Worm (Caenorhabditis elegans): ENCODE measurements around the gene fil-2.

fil-2 gene

DNA sequence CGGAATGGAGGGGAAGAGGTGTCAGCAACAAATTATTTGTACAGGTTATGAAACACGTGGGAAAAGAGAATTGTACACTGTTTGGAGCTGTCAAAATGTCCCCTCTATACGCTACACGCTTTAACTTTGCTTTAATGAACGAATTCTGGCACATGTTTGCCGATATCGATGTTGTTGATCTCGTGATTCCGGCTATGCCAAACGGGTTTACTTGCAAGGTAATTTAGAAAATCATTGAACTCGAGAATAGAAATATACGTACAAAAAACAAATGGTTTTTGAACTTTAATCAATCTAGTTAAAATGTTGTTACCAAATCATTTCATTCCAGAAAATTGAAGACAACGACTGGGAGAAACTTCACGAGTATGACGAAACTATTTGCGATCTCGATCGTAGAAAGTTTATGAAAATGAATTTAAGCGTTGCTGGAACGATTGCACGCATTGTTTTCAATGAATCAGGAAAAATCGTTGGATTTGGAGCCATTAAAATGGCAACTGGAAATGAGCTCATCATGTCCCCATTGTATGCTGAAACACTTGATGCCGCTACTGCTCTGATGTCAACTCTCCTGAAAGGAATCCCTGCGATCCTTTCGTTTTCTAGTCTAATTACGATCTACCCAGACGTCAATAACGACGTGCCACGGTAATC lies 1.5 kb upstream of the fil-2 start (continued):
- TF ChIP-seq hrde-1 (tag; optimal IDR thresholded peaks at IDR 0.05; ENCODE audit: borderline replicate concordance) (no peak), ama-1 (optimal IDR thresholded peaks at IDR 0.05) (peak; percentile 77), ama-1 (GFP tag; optimal IDR thresholded peaks at IDR 0.05) (no peak), cebp-1 (GFP tag; IDR thresholded peaks at IDR 0.05) (no peak), cebp-1 (tag; optimal IDR thresholded peaks at IDR 0.05) (peak; percentile 30), F10E7.11 (tag; optimal IDR thresholded peaks at IDR 0.05) (no peak), lir-1 (GFP tag; conservative IDR thresholded peaks at IDR 0.05) (no peak), ets-4 (GFP tag; optimal IDR thresholded peaks at IDR 0.05) (no peak), lin-26 (GFP tag; IDR thresholded peaks at IDR 0.05) (0 out of 2 replicates have a peak, but pooled peaks have one; percentile 61), aptf-3 (GFP tag; IDR thresholded peaks at IDR 0.05) (0 out of 2 replicates have a peak, but pooled peaks have one; percentile 37), Y53F4B.3 (GFP tag; IDR thresholded peaks at IDR 0.05) (no peak)

DNA sequence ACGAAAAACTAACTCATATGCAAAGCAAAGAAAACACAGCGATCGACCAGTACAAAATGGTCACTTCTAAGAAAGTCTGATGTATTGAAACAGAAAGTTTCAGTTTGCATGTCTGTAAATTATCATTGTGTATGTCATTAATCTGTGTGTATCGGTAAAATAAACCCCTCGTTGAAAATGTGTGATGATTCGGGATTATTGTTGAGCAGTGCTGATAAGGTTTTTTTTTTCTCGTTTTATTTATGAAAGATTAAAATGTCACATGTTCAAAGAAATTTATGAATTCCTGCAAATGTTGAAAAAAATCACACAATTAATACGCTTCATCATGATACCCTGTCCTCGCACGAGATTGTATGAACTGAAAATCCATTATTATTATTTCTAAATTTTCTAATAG lies 1.2 kb downstream of the fil-2 start:
- TF ChIP-seq nhr-80 (tag; optimal IDR thresholded peaks at IDR 0.05) (peak; percentile 34), nfya-2 (GFP tag; IDR thresholded peaks at IDR 0.05) (no peak)

DNA sequence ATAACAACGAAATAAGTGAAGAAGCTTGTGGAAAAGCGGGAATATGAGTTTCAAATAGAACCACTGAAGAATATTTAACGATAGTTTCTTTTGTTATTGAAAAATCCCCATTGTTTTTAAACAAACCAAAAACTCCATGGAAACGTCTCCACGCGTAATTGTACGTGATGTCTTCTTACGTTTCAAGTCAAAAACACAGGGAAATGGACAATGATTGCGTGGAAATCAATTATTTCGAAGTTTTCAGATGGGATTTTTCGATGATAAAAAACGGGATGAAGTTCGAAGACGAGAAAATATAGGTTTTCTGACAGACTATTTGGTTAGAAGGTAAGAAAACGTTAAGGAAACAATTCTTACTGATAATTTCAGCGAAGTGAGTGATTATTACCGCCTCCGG lies 2.3 kb downstream of the fil-2 start, which contains the start of the genes K12B6.4 and spe-49:
K12B6.4 (minus strand) TSS at position 101 of the 400 bp plus-strand sequence.
spe-49 (plus strand) TSS at position 185 of the 400 bp plus-strand sequence.
- TF ChIP-seq nfya-1 (tag; optimal IDR thresholded peaks at IDR 0.05; ENCODE audit: borderline replicate concordance, insufficient read depth) (no peak), dpff-1 (tag; optimal IDR thresholded peaks at IDR 0.05) (no peak), T07F8.4 (tag; optimal IDR thresholded peaks at IDR 0.05) (no peak), sptf-2 (GFP tag; optimal IDR thresholded peaks at IDR 0.05) (no peak), B0035.1 (tag; optimal IDR thresholded peaks at IDR 0.05) (no peak), ets-4 (GFP tag; optimal IDR thresholded peaks at IDR 0.05) (no peak), C17E4.6 (GFP tag; IDR thresholded peaks at IDR 0.05) (no peak)

DNA sequence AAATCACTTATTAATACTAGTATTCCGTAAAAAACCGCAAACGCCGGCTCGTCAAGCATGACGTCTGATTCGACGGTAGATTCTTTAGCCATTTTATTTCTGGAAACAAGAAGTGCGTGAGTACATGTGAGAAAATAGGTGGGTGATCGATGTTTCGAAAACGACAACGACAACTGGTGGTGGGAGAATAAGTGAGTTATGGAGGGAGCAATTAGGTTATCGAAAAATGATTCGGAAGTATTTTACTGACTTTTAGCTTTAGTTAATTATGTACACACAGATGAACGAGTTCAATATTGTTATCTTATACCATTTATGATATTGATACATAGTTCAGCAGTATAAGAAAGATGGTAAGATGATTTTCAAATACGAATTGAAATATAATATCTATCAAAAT lies 7.5 kb downstream of the fil-2 start, which contains the start of gene srn-1:
srn-1 (minus strand) TSS at position 101 of the 400 bp plus-strand sequence.
- TF ChIP-seq nhr-179 (tag; optimal IDR thresholded peaks at IDR 0.05), result no peak
- no peak for TF ChIP-seq aptf-3 (GFP tag; IDR thresholded peaks at IDR 0.05)
- TF ChIP-seq dpff-1 (tag; optimal IDR thresholded peaks at IDR 0.05), result no peak
- TF ChIP-seq ztf-6 (GFP tag; IDR thresholded peaks at IDR 0.05), result no peak
- no peak for TF ChIP-seq T26A5.8 (tag; optimal IDR thresholded peaks at IDR 0.05)
- no peak for TF ChIP-seq B0035.1 (tag; optimal IDR thresholded peaks at IDR 0.05)
- TF ChIP-seq hlh-26 (GFP tag; conservative IDR thresholded peaks at IDR 0.05), result no peak
- TF ChIP-seq hrde-1 (tag; optimal IDR thresholded peaks at IDR 0.05; ENCODE audit: borderline replicate concordance), result no peak
- no peak for TF ChIP-seq bed-2 (GFP tag; IDR thresholded peaks at IDR 0.05)
- TF ChIP-seq nhr-120 (GFP tag; IDR thresholded peaks at IDR 0.05), result no peak
- no peak for TF ChIP-seq ztf-25 (GFP tag; IDR thresholded peaks at IDR 0.05)
- TF ChIP-seq hsf-1 (GFP tag; IDR thresholded peaks at IDR 0.05), result no peak
- no peak for TF ChIP-seq ceh-79 (tag; optimal IDR thresholded peaks at IDR 0.05)
- TF ChIP-seq ceh-40 (GFP tag; IDR thresholded peaks at IDR 0.05), result no peak
- no peak for TF ChIP-seq ztf-22 (GFP tag; optimal IDR thresholded peaks at IDR 0.05)
- TF ChIP-seq B0336.3 (GFP tag; IDR thresholded peaks at IDR 0.05), result no peak
- TF ChIP-seq attf-6 (GFP tag; IDR thresholded peaks at IDR 0.05), result no peak
- TF ChIP-seq snpc-1.1 (tag; optimal IDR thresholded peaks at IDR 0.05; ENCODE audit: insufficient read depth), result no peak
- no peak for TF ChIP-seq attf-5 (GFP tag; optimal IDR thresholded peaks at IDR 0.05)
- TF ChIP-seq ets-4 (GFP tag; optimal IDR thresholded peaks at IDR 0.05), result no peak
